Worm (Caenorhabditis elegans): ENCODE results near the gene tbx-37.
A peak's percentile ranks its signal among the peaks of the same experiment; 100 is the strongest.

Gene tbx-37

DNA sequence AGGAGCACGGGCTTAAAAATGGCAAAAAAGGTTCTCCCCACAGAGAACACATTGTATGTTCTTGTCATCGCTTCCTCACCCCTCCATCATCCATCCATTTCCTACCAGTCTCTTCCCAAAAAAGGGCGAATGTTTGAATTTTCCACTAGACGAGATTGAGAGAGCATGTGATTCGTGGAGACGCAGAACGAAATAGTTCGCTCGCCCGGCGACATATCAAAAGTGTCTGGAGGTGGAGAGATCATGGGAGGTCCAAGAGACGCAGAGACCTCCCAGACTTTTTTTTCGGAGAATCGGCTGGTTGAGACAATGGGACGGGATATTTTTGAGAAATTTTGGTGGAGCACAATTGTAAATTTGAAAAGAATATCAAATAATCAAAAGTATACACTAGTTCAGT, 18.6 kb downstream of the tbx-37 start:
- TF ChIP-seq nhr-10 (tag; optimal IDR thresholded peaks at IDR 0.05) (no peak), ama-1 (optimal IDR thresholded peaks at IDR 0.05) (no peak), lin-39 (tag; optimal IDR thresholded peaks at IDR 0.05) (no peak), R02D3.7 (tag; optimal IDR thresholded peaks at IDR 0.05) (no peak), ZK546.5 (tag; optimal IDR thresholded peaks at IDR 0.05) (no peak), aha-1 (tag) (peak; percentile 29), unc-39 (tag; optimal IDR thresholded peaks at IDR 0.05) (no peak), Y5F2A.4 (GFP tag; optimal IDR thresholded peaks at IDR 0.05) (no peak)

DNA sequence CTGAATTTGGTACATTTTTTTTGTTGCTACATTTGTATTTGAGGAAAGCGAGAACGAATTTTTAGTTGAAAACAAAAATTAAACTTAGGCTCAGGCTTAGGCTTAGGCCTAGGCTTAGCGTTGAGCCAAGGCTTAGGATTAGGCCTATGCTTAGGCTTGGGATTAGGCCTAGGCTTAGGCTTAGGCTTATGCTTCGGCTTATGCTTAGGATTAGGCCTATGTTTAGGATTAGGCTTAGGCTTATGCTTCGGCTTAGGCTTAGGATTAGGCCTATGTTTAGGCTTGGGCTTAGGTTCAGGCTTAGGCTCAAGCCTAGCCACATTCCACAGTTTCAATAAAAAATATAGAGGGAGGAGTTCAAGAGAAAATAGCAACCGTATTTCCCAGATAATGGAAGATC, 19.1 kb downstream of the tbx-37 start:
- no peak for TF ChIP-seq dmd-8 (GFP tag; IDR thresholded peaks at IDR 0.05)
- TF ChIP-seq nhr-25 (tag; optimal IDR thresholded peaks at IDR 0.05; ENCODE audit: borderline replicate concordance, insufficient read depth) = no peak
- TF ChIP-seq ZK337.2 (GFP tag; IDR thresholded peaks at IDR 0.05) = no peak
- TF ChIP-seq nhr-10 (tag; optimal IDR thresholded peaks at IDR 0.05) = no peak
- no peak for TF ChIP-seq aha-1 (tag)
- no peak for TF ChIP-seq R02D3.7 (tag; optimal IDR thresholded peaks at IDR 0.05)
- TF ChIP-seq nhr-6 (tag; optimal IDR thresholded peaks at IDR 0.05) = no peak
- TF ChIP-seq lin-29 (GFP tag; IDR thresholded peaks at IDR 0.05) = no peak
- TF ChIP-seq nhr-28 (tag; optimal IDR thresholded peaks at IDR 0.05) = no peak
- no peak for TF ChIP-seq daf-12 (tag; optimal IDR thresholded peaks at IDR 0.05)
- TF ChIP-seq nhr-48 (tag; optimal IDR thresholded peaks at IDR 0.05) = no peak
- no peak for TF ChIP-seq dmd-9 (GFP tag; IDR thresholded peaks at IDR 0.05)
- no peak for TF ChIP-seq lin-39 (tag; optimal IDR thresholded peaks at IDR 0.05)
- no peak for TF ChIP-seq dmd-6 (GFP tag; IDR thresholded peaks at IDR 0.05)
- TF ChIP-seq mxl-2 (GFP tag; conservative IDR thresholded peaks at IDR 0.05) = no peak
- TF ChIP-seq lin-13 (GFP tag; optimal IDR thresholded peaks at IDR 0.05) = no peak
- TF ChIP-seq unc-39 (tag; optimal IDR thresholded peaks at IDR 0.05) = no peak
- no peak for TF ChIP-seq nhr-76 (tag; optimal IDR thresholded peaks at IDR 0.05)
- no peak for TF ChIP-seq ztf-7 (tag; optimal IDR thresholded peaks at IDR 0.05)

ce11 chrIII:11206875-11207274, 20.1 kb downstream of the tbx-37 start:
- TF ChIP-seq nhr-102 (tag; optimal IDR thresholded peaks at IDR 0.05) = no peak
- peak in 1 of 2 experiments; percentile 60 for TF ChIP-seq unc-62 (GFP tag; optimal IDR thresholded peaks at IDR 0.05 in 1 of 2)
- no peak for TF ChIP-seq unc-62 (tag; optimal IDR thresholded peaks at IDR 0.05)
- no peak for TF ChIP-seq skn-1 (tag; optimal IDR thresholded peaks at IDR 0.05)

- TF ChIP-seq mep-1 (tag; optimal IDR thresholded peaks at IDR 0.05) (peak; percentile 72), hlh-30 (tag; optimal IDR thresholded peaks at IDR 0.05; ENCODE audit: insufficient read depth) (peak; percentile 57), zag-1 (tag; optimal IDR thresholded peaks at IDR 0.05) (no peak), dpl-1 (GFP tag; optimal IDR thresholded peaks at IDR 0.05) (no peak), Y105C5A.15 (GFP tag; IDR thresholded peaks at IDR 0.05) (no peak), ceh-20 (GFP tag; IDR thresholded peaks at IDR 0.05) (peak; percentile 75), nhr-102 (tag; optimal IDR thresholded peaks at IDR 0.05) (no peak), lin-39 (tag; optimal IDR thresholded peaks at IDR 0.05) (no peak), set-16 (GFP tag; IDR thresholded peaks at IDR 0.05) (peak; percentile 100), pha-4 (GFP tag; IDR thresholded peaks at IDR 0.05) (peak; percentile 47; the same call in 1 of the 2 replicates), pha-4 (tag; optimal IDR thresholded peaks at IDR 0.05) (no peak), hmg-1.1 (GFP tag; IDR thresholded peaks at IDR 0.05) (peak; percentile 80), dmd-6 (GFP tag; IDR thresholded peaks at IDR 0.05) (peak; percentile 28; the same call in 1 of the 2 replicates), egl-43 (GFP tag; IDR thresholded peaks at IDR 0.05) (peak; percentile 63; the same call in 1 of the 2 replicates), T26A8.4 (GFP tag; IDR thresholded peaks at IDR 0.05) (no peak), lin-1 (GFP tag; IDR thresholded peaks at IDR 0.05) (no peak), daf-8 (GFP tag; IDR thresholded peaks at IDR 0.05) (no peak), zfp-2 (tag; optimal IDR thresholded peaks at IDR 0.05) (no peak), hlh-11 (tag; optimal IDR thresholded peaks at IDR 0.05) (peak; percentile 64), fkh-10 (GFP tag; optimal IDR thresholded peaks at IDR 0.05) (peak; percentile 45), tra-1 (GFP tag; IDR thresholded peaks at IDR 0.05) (peak; percentile 59), ctbp-1 (GFP tag; IDR thresholded peaks at IDR 0.05) (peak; percentile 76), ceh-62 (tag; optimal IDR thresholded peaks at IDR 0.05) (no peak), mxl-3 (GFP tag; optimal IDR thresholded peaks at IDR 0.05) (peak; percentile 36), F44E2.7 (GFP tag; IDR thresholded peaks at IDR 0.05) (no peak), mes-2 (tag; optimal IDR thresholded peaks at IDR 0.05; ENCODE audit: poor library complexity, severe bottlenecking) (peak; percentile 11)
Measured at ce11 chrIII:11202992-11203391, 23.9 kb downstream of the tbx-37 start.
